Fruit fly (Drosophila melanogaster): ENCODE results near the gene CG43965.

CG43965 gene

dm6 chr3L:8719990-8720559 lies 5.5 kb downstream of the CG43965 start, which contains the start of gene SrpRbeta:
Gene SrpRbeta, minus strand, starts transcription at chr3L:8720225.
- TF ChIP-seq sv (GFP tag; optimal IDR thresholded peaks at IDR 0.05): no peak
- peak; percentile 6 for TF ChIP-seq CG9705 (GFP tag; optimal IDR thresholded peaks at IDR 0.05)
- TF ChIP-seq br (GFP tag; optimal IDR thresholded peaks at IDR 0.05): peak; percentile 60
- no peak for TF ChIP-seq Dif (GFP tag; optimal IDR thresholded peaks at IDR 0.05; ENCODE audit: partially characterized antibody)
- TF ChIP-seq Sp1 (GFP tag; optimal IDR thresholded peaks at IDR 0.05): peak; percentile 27
- no peak for TF ChIP-seq usp (GFP tag; optimal IDR thresholded peaks at IDR 0.05)
- no peak for TF ChIP-seq GATAd (GFP tag; optimal IDR thresholded peaks at IDR 0.05)
- peak; percentile 44 for TF ChIP-seq psq (GFP tag; optimal IDR thresholded peaks at IDR 0.05)
- TF ChIP-seq Jra (GFP tag; optimal IDR thresholded peaks at IDR 0.05): peak; percentile 7
- no peak for TF ChIP-seq CrebA (GFP tag; optimal IDR thresholded peaks at IDR 0.05; ENCODE audit: borderline replicate concordance)
- no peak for TF ChIP-seq pan (optimal IDR thresholded peaks at IDR 0.05)
- peak; percentile 14 for TF ChIP-seq fru (GFP tag; optimal IDR thresholded peaks at IDR 0.05)
- TF ChIP-seq rgr (GFP tag; optimal IDR thresholded peaks at IDR 0.05): peak; percentile 73
- no peak for TF ChIP-seq dsf (GFP tag; optimal IDR thresholded peaks at IDR 0.05; ENCODE audit: borderline replicate concordance)
- TF ChIP-seq Hr83 (GFP tag; optimal IDR thresholded peaks at IDR 0.05; ENCODE audit: poor library complexity, severe bottlenecking): peak; percentile 41
- peak in 1 of 2 experiments; percentile 45 for TF ChIP-seq foxo (GFP tag; optimal IDR thresholded peaks at IDR 0.05)
- TF ChIP-seq Hr78 (GFP tag; optimal IDR thresholded peaks at IDR 0.05): no peak
- TF ChIP-seq N (GFP tag; optimal IDR thresholded peaks at IDR 0.05): no peak
- TF ChIP-seq woc (GFP tag; optimal IDR thresholded peaks at IDR 0.05): no peak
- TF ChIP-seq brk (GFP tag; optimal IDR thresholded peaks at IDR 0.05): no peak
- TF ChIP-seq CG32264 (GFP tag; optimal IDR thresholded peaks at IDR 0.05): no peak
- no peak for TF ChIP-seq Myc (optimal IDR thresholded peaks at IDR 0.05)
- TF ChIP-seq Hnf4 (GFP tag; optimal IDR thresholded peaks at IDR 0.05): peak; percentile 79
- TF ChIP-seq sage (GFP tag; optimal IDR thresholded peaks at IDR 0.05): no peak
- TF ChIP-seq Abd-B (GFP tag; optimal IDR thresholded peaks at IDR 0.05): no peak
- peak; percentile 27 for TF ChIP-seq ey (GFP tag; optimal IDR thresholded peaks at IDR 0.05)
- no peak for TF ChIP-seq Rel (GFP tag; optimal IDR thresholded peaks at IDR 0.05)
- peak; percentile 24 for TF ChIP-seq Rel (tag; optimal IDR thresholded peaks at IDR 0.05)
- TF ChIP-seq jim (GFP tag; optimal IDR thresholded peaks at IDR 0.05): no peak
- TF ChIP-seq tai (GFP tag; optimal IDR thresholded peaks at IDR 0.05): no peak
- TF ChIP-seq h (GFP tag; optimal IDR thresholded peaks at IDR 0.05): peak; percentile 59
- no peak for TF ChIP-seq Mio (GFP tag; optimal IDR thresholded peaks at IDR 0.05)
- peak; percentile 19 for TF ChIP-seq HLH106 (tag; optimal IDR thresholded peaks at IDR 0.05)
- TF ChIP-seq dl (GFP tag; optimal IDR thresholded peaks at IDR 0.05; ENCODE audit: insufficient read depth in 1 of 2, partially characterized antibody in 2 of 2): no peak
- no peak for TF ChIP-seq Vsx2 (GFP tag; optimal IDR thresholded peaks at IDR 0.05; ENCODE audit: partially characterized antibody)
- TF ChIP-seq lola (GFP tag; optimal IDR thresholded peaks at IDR 0.05): no peak
- peak; percentile 40 for TF ChIP-seq OdsH (GFP tag; optimal IDR thresholded peaks at IDR 0.05)
- no peak for TF ChIP-seq dmrt93B (GFP tag; optimal IDR thresholded peaks at IDR 0.05)
- no peak for TF ChIP-seq Dfd (GFP tag; optimal IDR thresholded peaks at IDR 0.05)

DNA sequence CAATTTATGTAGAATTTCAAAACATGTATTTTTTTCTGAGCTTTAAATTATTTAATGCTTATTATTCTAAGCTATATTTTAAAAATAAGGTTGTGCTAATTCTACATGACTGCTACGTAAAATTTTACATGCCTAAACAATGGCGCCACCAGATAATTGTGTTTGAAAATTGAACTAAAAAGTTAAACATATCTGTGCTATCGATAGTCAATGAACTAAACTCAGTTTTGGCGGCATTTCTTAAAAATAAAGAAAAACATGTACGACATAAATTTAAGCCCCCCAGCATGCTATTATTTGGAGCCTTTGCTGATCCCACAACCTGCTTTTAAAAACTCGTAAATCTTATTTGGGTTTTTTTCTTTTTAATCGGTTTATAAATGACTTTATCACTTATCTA lies 7.0 kb downstream of the CG43965 start:
- TF ChIP-seq h (GFP tag; optimal IDR thresholded peaks at IDR 0.05): peak; percentile 26
- peak; percentile 52 for TF ChIP-seq Hr83 (GFP tag; optimal IDR thresholded peaks at IDR 0.05; ENCODE audit: poor library complexity, severe bottlenecking)
- peak; percentile 1 for TF ChIP-seq rgr (GFP tag; optimal IDR thresholded peaks at IDR 0.05)
- TF ChIP-seq Hnf4 (GFP tag; optimal IDR thresholded peaks at IDR 0.05): peak; percentile 24
- no peak for TF ChIP-seq CG9705 (GFP tag; optimal IDR thresholded peaks at IDR 0.05)
- TF ChIP-seq Myc (optimal IDR thresholded peaks at IDR 0.05): peak; percentile 3
- no peak for TF ChIP-seq sage (GFP tag; optimal IDR thresholded peaks at IDR 0.05)
- TF ChIP-seq brk (GFP tag; optimal IDR thresholded peaks at IDR 0.05): peak; percentile 59
- peak in 1 of 2 experiments; percentile 17 for TF ChIP-seq foxo (GFP tag; optimal IDR thresholded peaks at IDR 0.05)
